Fruit fly (Drosophila melanogaster) whole organism, embryonic: ENCODE measurements around the gene CG8206.
A peak's percentile ranks its signal among the peaks of the same experiment; 100 is the strongest.

ENCODE experiments used
- Aef1 ChIP-seq: fragments of 200-800 bp; sonication (Bioruptor generic); IDR thresholded peaks from 3 replicates; pipeline ENCODE4 v1.3.6; 2022; ENCODE audit warnings: missing biosample characterization, missing genetic modification characterization
- CG11456 ChIP-seq: fragments of 200-800 bp; sonication (Bioruptor generic); IDR thresholded peaks from 3 replicates; pipeline ENCODE4 v1.3.6; 2022; ENCODE audit warnings: missing biosample characterization, missing genetic modification characterization
- CG13123 ChIP-seq: fragments of 200-800 bp; sonication (Bioruptor generic); optimal IDR thresholded peaks from 2 replicates; lab custom pipeline; 2016; ENCODE audit warnings: missing biosample characterization, missing genetic modification characterization
- CG13894 ChIP-seq: fragments of 200-800 bp; sonication (Bioruptor generic); optimal IDR thresholded peaks from 3 replicates; lab custom pipeline; 2018; ENCODE audit warnings: missing biosample characterization, mild to moderate bottlenecking, missing genetic modification characterization, moderate library complexity
- CG15479 ChIP-seq: fragments of 200-800 bp; sonication (Bioruptor generic); optimal IDR thresholded peaks from 3 replicates; lab custom pipeline; 2019; ENCODE audit warnings: missing biosample characterization, mild to moderate bottlenecking, missing genetic modification characterization, moderate library complexity
- CG17568 ChIP-seq: fragments of 200-800 bp; sonication (Bioruptor generic); optimal IDR thresholded peaks from 2 replicates; lab custom pipeline; 2018; ENCODE audit warnings: missing biosample characterization, mild to moderate bottlenecking, missing genetic modification characterization, moderate library complexity
- CG18011 ChIP-seq: fragments of 200-800 bp; sonication (Bioruptor generic); optimal IDR thresholded peaks from 2 replicates; lab custom pipeline; 2017; ENCODE audit warnings: missing biosample characterization, missing genetic modification characterization, mild to moderate bottlenecking, moderate library complexity, missing genotype
- CG1832 ChIP-seq: fragments of 200-800 bp; sonication (Bioruptor generic); optimal IDR thresholded peaks from 2 replicates; lab custom pipeline; 2017; ENCODE audit warnings: missing biosample characterization, mild to moderate bottlenecking, missing genetic modification characterization, inconsistent platforms
- CG18476 ChIP-seq: fragments of 200-800 bp; sonication (Bioruptor generic); optimal IDR thresholded peaks from 2 replicates; lab custom pipeline; 2016; ENCODE audit warnings: missing biosample characterization, mild to moderate bottlenecking, missing genetic modification characterization
- CG2120 ChIP-seq: fragments of 200-800 bp; sonication (Bioruptor generic); optimal IDR thresholded peaks from 3 replicates; lab custom pipeline; 2016; ENCODE audit warnings: missing biosample characterization, missing genetic modification characterization
- CG3847 ChIP-seq: fragments of 200-800 bp; sonication (Bioruptor generic); IDR thresholded peaks from 2 replicates; pipeline ENCODE4 v1.3.6; 2022; ENCODE audit warnings: missing biosample characterization, missing genetic modification characterization
- CG4328 ChIP-seq: fragments of 200-800 bp; sonication (Bioruptor generic); optimal IDR thresholded peaks from 3 replicates; lab custom pipeline; 2017; ENCODE audit warnings: missing biosample characterization, missing genetic modification reagents, missing genetic modification characterization
- CG4404 ChIP-seq: fragments of 200-800 bp; sonication (Bioruptor generic); IDR thresholded peaks from 2 replicates; pipeline ENCODE4 v1.3.6; 2022; ENCODE audit warnings: missing biosample characterization, missing genetic modification characterization
- CG4617 ChIP-seq: fragments of 200-800 bp; sonication (Bioruptor generic); optimal IDR thresholded peaks from 3 replicates; lab custom pipeline; 2016; ENCODE audit warnings: missing biosample characterization, missing genetic modification characterization, borderline replicate concordance
- CG5180 ChIP-seq: fragments of 200-800 bp; sonication (Bioruptor generic); optimal IDR thresholded peaks from 3 replicates; lab custom pipeline; 2017; ENCODE audit warnings: missing biosample characterization, missing genetic modification characterization, mild to moderate bottlenecking, moderate library complexity, missing genetic modification reagents
- CG7372 ChIP-seq: fragments of 200-800 bp; sonication (Bioruptor generic); IDR thresholded peaks from 2 replicates; pipeline ENCODE4 v1.3.6; 2022; ENCODE audit warnings: missing biosample characterization, missing genetic modification characterization
- CG7839 ChIP-seq: fragments of 200-800 bp; sonication (Bioruptor generic); optimal IDR thresholded peaks from 3 replicates; lab custom pipeline; 2018; ENCODE audit warnings: missing biosample characterization, mild to moderate bottlenecking, missing genetic modification characterization, moderate library complexity
- CG9215 ChIP-seq: fragments of 200-800 bp; sonication (Bioruptor generic); IDR thresholded peaks from 2 replicates; pipeline ENCODE4 v1.3.6; 2022; ENCODE audit warnings: missing biosample characterization, missing genetic modification characterization
- CG9437 ChIP-seq: fragments of 200-800 bp; sonication (Bioruptor generic); optimal IDR thresholded peaks from 2 replicates; lab custom pipeline; 2018; ENCODE audit warnings: missing biosample characterization, mild to moderate bottlenecking, missing genetic modification characterization
- CG9727 ChIP-seq: fragments of 200-800 bp; sonication (Bioruptor generic); optimal IDR thresholded peaks from 3 replicates; lab custom pipeline; 2017; ENCODE audit warnings: missing biosample characterization, mild to moderate bottlenecking, missing genetic modification characterization
- Dip2 ChIP-seq: fragments of 200-800 bp; sonication (Bioruptor generic); IDR thresholded peaks from 2 replicates; pipeline ENCODE4 v1.3.6; 2022; ENCODE audit warnings: missing biosample characterization, missing genetic modification characterization
- Gsc ChIP-seq: fragments of 200-800 bp; sonication (Bioruptor generic); IDR thresholded peaks from 2 replicates; pipeline ENCODE4 v1.3.6; 2022; ENCODE audit warnings: missing biosample characterization, missing genetic modification characterization
- Gug ChIP-seq: fragments of 200-800 bp; sonication (Bioruptor generic); IDR thresholded peaks from 4 replicates; pipeline ENCODE4 v1.3.6; 2022; ENCODE audit warnings: missing biosample characterization, missing genetic modification characterization
- Hsf ChIP-seq: fragments of 200-800 bp; sonication (Bioruptor generic); optimal IDR thresholded peaks from 3 replicates; lab custom pipeline; 2016; ENCODE audit warnings: missing biosample characterization, missing genetic modification characterization
- Lhr ChIP-seq: fragments of 200-800 bp; sonication (Bioruptor generic); optimal IDR thresholded peaks from 3 replicates; lab custom pipeline; 2017; ENCODE audit warnings: mild to moderate bottlenecking, missing biosample characterization, missing genetic modification reagents, missing genetic modification characterization
- Lim3 ChIP-seq: fragments of 200-800 bp; sonication (Bioruptor generic); IDR thresholded peaks from 2 replicates; pipeline ENCODE4 v1.3.6; 2022; ENCODE audit warnings: missing biosample characterization, missing genetic modification characterization
- Mad ChIP-seq: fragments of 200-800 bp; sonication (Bioruptor generic); optimal IDR thresholded peaks from 2 replicates; lab custom pipeline; 2016; ENCODE audit warnings: missing biosample characterization, missing genetic modification characterization
- Mes4 ChIP-seq: fragments of 200-800 bp; sonication (Bioruptor generic); optimal IDR thresholded peaks from 2 replicates; lab custom pipeline; 2016; ENCODE audit warnings: missing biosample characterization, missing genetic modification characterization
- Myb ChIP-seq: fragments of 200-800 bp; sonication (Bioruptor generic); optimal IDR thresholded peaks from 2 replicates; lab custom pipeline; 2016; ENCODE audit warnings: missing biosample characterization, missing genetic modification characterization
- NC2β ChIP-seq: fragments of 200-800 bp; sonication (Bioruptor generic); optimal IDR thresholded peaks from 2 replicates; lab custom pipeline; 2016; ENCODE audit warnings: missing biosample characterization, missing genetic modification characterization
- NFAT ChIP-seq: fragments of 200-800 bp; sonication (Bioruptor generic); IDR thresholded peaks from 2 replicates; pipeline ENCODE4 v1.3.6; 2022; ENCODE audit warnings: missing biosample characterization, missing genetic modification characterization
- Nf-YA ChIP-seq: fragments of 200-800 bp; sonication (Bioruptor generic); IDR thresholded peaks from 2 replicates; pipeline ENCODE4 v1.3.6; 2022; ENCODE audit warnings: missing biosample characterization, missing genetic modification characterization
- Pdp1 ChIP-seq, 2 experiments: fragments of 200-800 bp; sonication (Bioruptor generic); optimal IDR thresholded peaks; 3 replicates each; lab custom pipeline; 2016; ENCODE audit warnings: missing biosample characterization in 2 of 2, missing genetic modification characterization in 2 of 2, mild to moderate bottlenecking in 1 of 2, moderate library complexity in 1 of 2
- Rfx ChIP-seq: fragments of 200-800 bp; sonication (Bioruptor generic); IDR thresholded peaks from 2 replicates; pipeline ENCODE4 v1.3.6; 2022; ENCODE audit warnings: missing biosample characterization, missing genetic modification characterization
- Ssrp ChIP-seq: fragments of 200-800 bp; sonication (Bioruptor generic); optimal IDR thresholded peaks from 2 replicates; lab custom pipeline; 2018; ENCODE audit warnings: missing biosample characterization, mild to moderate bottlenecking, missing genetic modification characterization, moderate library complexity
- dmrt99B ChIP-seq: fragments of 200-800 bp; sonication (Bioruptor generic); optimal IDR thresholded peaks from 2 replicates; lab custom pipeline; 2018; ENCODE audit warnings: missing biosample characterization, mild to moderate bottlenecking, missing genetic modification characterization, moderate library complexity
- eve ChIP-seq, 2 experiments: fragments of >200 bp; optimal IDR thresholded peaks; 2 replicates each; lab custom pipeline; 2017; ENCODE audit warnings: missing biosample characterization in 2 of 2, missing genetic modification characterization in 2 of 2
- insv ChIP-seq, 2 experiments: fragments of 200-800 bp; sonication (Bioruptor generic); optimal IDR thresholded peaks; 3 replicates each; lab custom pipeline; 2016 to 2018; ENCODE audit warnings: missing biosample characterization in 2 of 2, missing genetic modification characterization in 2 of 2
- kni ChIP-seq: fragments of 200-800 bp; sonication (Bioruptor generic); optimal IDR thresholded peaks from 3 replicates; lab custom pipeline; 2017; ENCODE audit warnings: mild to moderate bottlenecking, missing biosample characterization, missing genetic modification reagents, missing genetic modification characterization
- lbe ChIP-seq: fragments of 200-800 bp; sonication (Bioruptor generic); optimal IDR thresholded peaks from 2 replicates; lab custom pipeline; 2016; ENCODE audit warnings: missing biosample characterization, mild to moderate bottlenecking, missing genetic modification characterization
- lilli ChIP-seq: fragments of 200-800 bp; sonication (Bioruptor generic); optimal IDR thresholded peaks from 3 replicates; lab custom pipeline; 2016; ENCODE audit warnings: missing biosample characterization, missing genetic modification characterization
- mam ChIP-seq: fragments of 200-800 bp; sonication (Bioruptor generic); optimal IDR thresholded peaks from 3 replicates; lab custom pipeline; 2016; ENCODE audit warnings: missing biosample characterization, missing genetic modification characterization
- peb ChIP-seq: fragments of 200-800 bp; sonication (Bioruptor generic); IDR thresholded peaks from 2 replicates; pipeline ENCODE4 v1.3.6; 2022; ENCODE audit warnings: missing biosample characterization, missing genetic modification characterization
- sna ChIP-seq: fragments of 200-800 bp; sonication (Bioruptor generic); IDR thresholded peaks from 2 replicates; pipeline ENCODE4 v1.3.6; 2022; ENCODE audit warnings: missing biosample characterization, missing genetic modification characterization; ENCODE audit not compliant: partially characterized antibody
- so ChIP-seq: fragments of 200-800 bp; sonication (Bioruptor generic); IDR thresholded peaks from 3 replicates; pipeline ENCODE4 v1.3.6; 2022; ENCODE audit warnings: missing biosample characterization, missing genetic modification characterization
- tll ChIP-seq, 2 experiments: fragments of 200-800 bp in 1 of 2; fragments of >200 bp in 1 of 2; sonication (Bioruptor generic) in 1 of 2; optimal IDR thresholded peaks; 2 replicates each; lab custom pipeline; 2017 to 2019; ENCODE audit warnings: missing biosample characterization in 2 of 2, missing genetic modification characterization in 2 of 2, mild to moderate bottlenecking in 1 of 2, moderate library complexity in 1 of 2
- tna ChIP-seq: fragments of 200-800 bp; sonication (Bioruptor generic); IDR thresholded peaks from 2 replicates; pipeline ENCODE4 v1.3.6; 2022; ENCODE audit warnings: missing biosample characterization, missing genetic modification characterization; ENCODE audit not compliant: partially characterized antibody
- toy ChIP-seq: fragments of 200-800 bp; sonication (Bioruptor generic); IDR thresholded peaks from 2 replicates; pipeline ENCODE4 v1.3.6; 2022; ENCODE audit warnings: missing biosample characterization, missing genetic modification characterization
- trh ChIP-seq: fragments of 200-800 bp; sonication (Bioruptor generic); optimal IDR thresholded peaks from 2 replicates; lab custom pipeline; 2016; ENCODE audit warnings: missing biosample characterization, missing genetic modification characterization

Gene CG8206

DNA sequence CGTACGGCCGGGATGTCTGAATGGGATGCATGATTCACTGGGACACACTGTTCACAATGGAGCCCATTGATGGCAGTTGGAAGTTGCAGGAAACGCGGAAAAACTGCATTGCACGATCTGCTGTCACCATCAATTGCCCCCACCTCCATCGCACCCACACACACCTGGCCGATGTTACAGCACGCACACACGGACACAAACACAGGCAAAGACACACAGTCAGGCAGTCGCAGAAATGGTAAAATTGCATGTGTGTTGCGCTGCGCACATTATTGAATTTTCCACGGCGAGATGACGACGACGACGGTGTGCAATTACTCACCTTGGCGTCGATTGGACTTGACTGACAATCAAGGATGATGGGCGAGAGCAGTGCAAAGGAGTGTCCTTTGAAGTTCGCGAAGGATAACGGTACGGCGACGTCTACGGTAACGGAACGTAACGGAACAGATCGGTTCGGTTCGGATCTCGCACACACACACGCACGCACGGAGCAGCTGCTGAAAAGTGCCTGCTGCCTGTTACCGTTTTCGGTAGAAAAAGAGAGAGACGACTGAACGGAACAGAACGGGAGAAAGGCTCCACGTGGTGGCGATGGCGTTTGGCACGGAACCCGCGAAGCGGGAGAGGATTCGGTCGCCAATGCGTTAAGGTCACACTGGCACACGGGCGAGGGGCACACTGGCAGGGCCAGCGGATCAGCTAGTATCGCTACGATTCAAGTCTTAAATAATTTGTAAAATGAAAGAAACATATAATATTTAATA is 28.9 kb upstream of the CG8206 start, which contains the start of the genes CG9281 and CG15601 (continued):
- TF ChIP-seq CG11456 (GFP tag; lab: Robert Waterston, UW) (0 out of 3 replicates have a peak, but pooled peaks have one; percentile 24), CG9727 (GFP tag; lab: Kevin White, UChicago) (no peak), Hsf (no peak), sna (peak; percentile 31; the same call in 1 of the 2 replicates), trh (GFP tag; lab: Kevin White, UChicago) (no peak), CG17568 (no peak), NC2β (no peak), Lim3 (GFP tag; lab: Robert Waterston, UW) (no peak), Aef1 (GFP tag; lab: Robert Waterston, UW) (no peak), CG3847 (GFP tag; lab: Robert Waterston, UW) (peak; percentile 37; the same call in 1 of the 2 replicates), mam (no peak), Dip2 (GFP tag; lab: Robert Waterston, UW) (no peak), CG1832 (GFP tag; lab: Kevin White, UChicago) (peak; percentile 41), insv (GFP tag; optimal IDR thresholded peaks at IDR 0.05; lab: Kevin White, UChicago) (peak in 1 of 2 experiments; percentile 33), tna (GFP tag; lab: Robert Waterston, UW) (no peak), kni (GFP tag; lab: Kevin White, UChicago) (no peak), CG5180 (GFP tag; lab: Kevin White, UChicago) (no peak), CG18476 (no peak), Mad (GFP tag; lab: Kevin White, UChicago) (no peak), CG7372 (no peak), CG9437 (peak; percentile 66), CG4404 (no peak), eve (GFP tag; optimal IDR thresholded peaks at IDR 0.05; lab: Kevin White, UChicago) (no peak), lbe (GFP tag; lab: Kevin White, UChicago) (no peak), Pdp1 (GFP tag; optimal IDR thresholded peaks at IDR 0.05; lab: Kevin White, UChicago) (peak in 1 of 2 experiments; percentile 83), CG7839 (tag; lab: Kevin White, UChicago) (no peak), CG13894 (tag; lab: Kevin White, UChicago) (no peak), CG9215 (no peak), CG2120 (no peak), dmrt99B (tag; lab: Kevin White, UChicago) (no peak), CG13123 (GFP tag; lab: Kevin White, UChicago) (no peak), Nf-YA (GFP tag; lab: Robert Waterston, UW) (no peak), CG15479 (GFP tag; lab: Kevin White, UChicago) (peak; percentile 96), Rfx (GFP tag; lab: Robert Waterston, UW) (peak; percentile 45), CG4617 (GFP tag; lab: Kevin White, UChicago) (peak; percentile 49), tll (GFP tag; optimal IDR thresholded peaks at IDR 0.05; lab: Kevin White, UChicago) (no peak), NFAT (GFP tag; lab: Robert Waterston, UW) (peak; percentile 42; the same call in 1 of the 2 replicates), CG18011 (GFP tag; lab: Kevin White, UChicago) (no peak), CG4328 (GFP tag; lab: Kevin White, UChicago) (peak; percentile 13), so (GFP tag; lab: Robert Waterston, UW) (no peak), peb (GFP tag; lab: Robert Waterston, UW) (no peak), lilli (GFP tag; lab: Kevin White, UChicago) (no peak), Gsc (GFP tag; lab: Robert Waterston, UW) (no peak), toy (GFP tag; lab: Robert Waterston, UW) (no peak), Myb (GFP tag; lab: Kevin White, UChicago) (peak; percentile 11), Lhr (GFP tag; lab: Kevin White, UChicago) (peak; percentile 54), Mes4 (GFP tag; lab: Kevin White, UChicago) (no peak), Ssrp (tag; lab: Kevin White, UChicago) (no peak), Gug (no peak)
